Fruit fly (Drosophila melanogaster): ENCODE measurements around the gene tll.

DNA sequence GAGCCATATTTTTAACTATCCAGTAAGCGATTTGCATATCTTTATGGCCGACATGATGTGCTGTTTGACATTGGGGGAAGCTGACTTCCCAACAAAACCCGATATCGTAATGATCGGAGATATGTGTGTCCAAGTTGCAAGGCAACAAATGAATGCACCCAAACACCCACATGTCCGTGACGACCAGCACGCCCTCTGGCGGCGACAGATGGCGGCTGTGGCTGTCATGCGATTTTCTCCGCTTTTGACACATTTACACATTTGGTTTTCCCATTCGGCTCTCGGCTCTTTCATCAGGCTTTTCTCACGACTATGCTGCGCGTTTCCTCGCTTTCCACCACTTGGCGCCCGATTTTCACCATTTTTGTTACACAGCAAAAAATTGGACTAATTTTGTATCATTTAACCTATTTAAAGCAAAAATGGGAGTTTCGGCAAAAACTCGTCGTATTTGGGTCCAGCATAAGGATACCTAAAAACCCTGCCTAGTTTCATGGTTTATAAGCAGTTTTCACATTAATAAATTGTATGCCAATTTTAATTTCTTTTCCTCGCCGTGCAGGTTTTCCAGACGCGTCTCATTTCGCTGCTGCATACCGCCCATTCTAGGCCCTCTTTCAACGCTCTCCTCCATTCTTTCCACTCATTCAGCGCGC lies 37.4 kb upstream of the tll start:
- TF ChIP-seq CTCF (optimal IDR thresholded peaks at IDR 0.05), result peak; percentile 86 to 94
- no peak for TF ChIP-seq CG8478 (optimal IDR thresholded peaks at IDR 0.05)

Measured in S2 (cell line).